Worm (Caenorhabditis elegans) whole organism, L3 larva: ENCODE measurements around the gene F29B9.7.

ENCODE experiments used
- ceh-82 ChIP-seq: fragments of 150-350 bp; optimal IDR thresholded peaks from 2 replicates; lab custom pipeline; 2014; ENCODE audit warnings: missing biosample characterization, missing genetic modification characterization
- elt-1 ChIP-seq: fragments of 150-350 bp; optimal IDR thresholded peaks from 2 replicates; lab custom pipeline; 2014; ENCODE audit warnings: missing biosample characterization, missing genetic modification characterization
- fos-1 ChIP-seq: fragments of 150-350 bp; optimal IDR thresholded peaks from 2 replicates; lab custom pipeline; 2014; ENCODE audit warnings: missing biosample characterization, missing genetic modification characterization
- nhr-12 ChIP-seq: fragments of 150-350 bp; optimal IDR thresholded peaks from 2 replicates; lab custom pipeline; 2014; ENCODE audit warnings: missing biosample characterization, missing genetic modification characterization
- nhr-28 ChIP-seq: fragments of 150-350 bp; optimal IDR thresholded peaks from 2 replicates; lab custom pipeline; 2014; ENCODE audit warnings: missing biosample characterization, missing genetic modification characterization
- nhr-76 ChIP-seq: fragments of 150-350 bp; sonication (generic microtip); optimal IDR thresholded peaks from 5 replicates; lab custom pipeline; 2014; ENCODE audit warnings: missing biosample characterization, missing genetic modification characterization
- pqm-1 ChIP-seq: fragments of 150-350 bp; optimal IDR thresholded peaks from 2 replicates; lab custom pipeline; 2017; ENCODE audit warnings: missing biosample characterization, missing genetic modification characterization, inconsistent platforms
- skn-1 ChIP-seq: fragments of 150-350 bp; optimal IDR thresholded peaks from 2 replicates; lab custom pipeline; 2014; ENCODE audit warnings: missing biosample characterization, missing genetic modification characterization
- zag-1 ChIP-seq: fragments of 150-350 bp; optimal IDR thresholded peaks from 2 replicates; lab custom pipeline; 2014; ENCODE audit warnings: missing biosample characterization, missing genetic modification characterization
- ztf-11 ChIP-seq: fragments of 150-350 bp; optimal IDR thresholded peaks from 2 replicates; lab custom pipeline; 2014; ENCODE audit warnings: missing biosample characterization, missing genetic modification characterization

- TF ChIP-seq nhr-28 (tag; lab: Kevin White, UChicago): no peak
- no peak for TF ChIP-seq skn-1 (tag; lab: Kevin White, UChicago)
- no peak for TF ChIP-seq elt-1 (tag; lab: Kevin White, UChicago)
- TF ChIP-seq nhr-76: no peak
- TF ChIP-seq nhr-12 (tag; lab: Kevin White, UChicago): no peak
- TF ChIP-seq fos-1 (tag; lab: Kevin White, UChicago): no peak
- no peak for TF ChIP-seq ceh-82 (tag; lab: Kevin White, UChicago)
- TF ChIP-seq ztf-11 (tag; lab: Kevin White, UChicago): no peak
- TF ChIP-seq zag-1: no peak
- TF ChIP-seq pqm-1 (tag; lab: Kevin White, UChicago): no peak
Measured at ce11 chrIV:4674322-4674721, 24.8 kb downstream of the F29B9.7 start.
